Fruit fly (Drosophila melanogaster): ENCODE data around the gene hdm.

hdm gene

DNA sequence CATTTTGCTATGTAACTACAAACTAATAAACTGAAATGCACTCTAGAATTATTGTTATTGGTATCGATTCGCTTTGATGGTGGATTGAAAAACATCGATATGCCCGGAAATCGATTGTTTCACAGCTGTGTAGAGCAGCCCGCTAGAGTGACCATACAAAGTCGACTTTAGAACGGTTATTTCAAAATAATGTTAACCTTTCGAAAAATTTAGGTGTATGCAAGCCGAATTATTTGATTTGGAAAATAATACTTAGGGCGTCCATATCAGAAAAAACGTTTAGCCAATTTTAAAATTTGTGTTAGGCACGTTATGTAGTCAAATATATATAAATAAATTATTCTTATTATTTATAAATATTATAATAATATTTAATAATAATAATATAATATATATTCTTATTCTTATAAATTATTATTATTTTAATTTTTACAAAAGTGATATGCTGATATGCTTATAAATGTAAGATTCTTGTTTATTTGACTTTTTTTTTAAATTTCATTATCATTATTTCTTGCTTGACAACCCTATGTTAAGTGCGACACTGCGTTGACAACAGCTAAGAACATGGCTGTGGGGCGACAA, 48.4 kb upstream of the hdm start, which contains the start of gene sws (continued):
- TF ChIP-seq sna (GFP tag; IDR thresholded peaks at IDR 0.05; ENCODE audit: partially characterized antibody), result peak; percentile 45
- TF ChIP-seq CG9817 (tag; optimal IDR thresholded peaks at IDR 0.05), result peak; percentile 33
- peak; percentile 19 for TF ChIP-seq NfI (GFP tag; optimal IDR thresholded peaks at IDR 0.05)
- no peak for TF ChIP-seq CG6175 (GFP tag; IDR thresholded peaks at IDR 0.05)
- TF ChIP-seq cwo (GFP tag; optimal IDR thresholded peaks at IDR 0.05), result peak; percentile 2
- no peak for TF ChIP-seq CG34376 (GFP tag; optimal IDR thresholded peaks at IDR 0.05)
- TF ChIP-seq Oaz (GFP tag; IDR thresholded peaks at IDR 0.05), result no peak
- peak; percentile 52; the same call in 2 of the 3 replicates for TF ChIP-seq vnd (GFP tag; IDR thresholded peaks at IDR 0.05; ENCODE audit: partially characterized antibody)
- peak; percentile 28 for TF ChIP-seq Chrac-16 (GFP tag; optimal IDR thresholded peaks at IDR 0.05)
- TF ChIP-seq CG31224 (GFP tag; IDR thresholded peaks at IDR 0.05), result no peak
- TF ChIP-seq CG16815 (GFP tag; optimal IDR thresholded peaks at IDR 0.05), result peak; percentile 6
- TF ChIP-seq CG16863 (GFP tag; optimal IDR thresholded peaks at IDR 0.05), result no peak
- no peak for TF ChIP-seq CG9609 (GFP tag; optimal IDR thresholded peaks at IDR 0.05)
- TF ChIP-seq CG6854 (GFP tag; optimal IDR thresholded peaks at IDR 0.05), result no peak
- no peak for TF ChIP-seq ken (GFP tag; IDR thresholded peaks at IDR 0.05)
- no peak for TF ChIP-seq gsb-n (tag; optimal IDR thresholded peaks at IDR 0.05)
- peak; percentile 19 for TF ChIP-seq Fer2 (tag; optimal IDR thresholded peaks at IDR 0.05)
- TF ChIP-seq ash1 (GFP tag; optimal IDR thresholded peaks at IDR 0.05), result no peak
- no peak for TF ChIP-seq CG14050 (GFP tag; IDR thresholded peaks at IDR 0.05)
- no peak for TF ChIP-seq dimm (GFP tag; IDR thresholded peaks at IDR 0.05)
- TF ChIP-seq bbx (GFP tag; IDR thresholded peaks at IDR 0.05; ENCODE audit: partially characterized antibody), result peak; percentile 70
- TF ChIP-seq Tbp (GFP tag; optimal IDR thresholded peaks at IDR 0.05), result no peak
- TF ChIP-seq CG8478 (optimal IDR thresholded peaks at IDR 0.05), result no peak
- TF ChIP-seq CG42726 (GFP tag; IDR thresholded peaks at IDR 0.05; ENCODE audit: partially characterized antibody), result no peak
- TF ChIP-seq scrt (GFP tag; optimal IDR thresholded peaks at IDR 0.05), result no peak
- no peak for TF ChIP-seq CG17912 (GFP tag; optimal IDR thresholded peaks at IDR 0.05)
- no peak for TF ChIP-seq Hmx (GFP tag; optimal IDR thresholded peaks at IDR 0.05)
- no peak for TF ChIP-seq dan (GFP tag; IDR thresholded peaks at IDR 0.05)
- TF ChIP-seq odd (GFP tag; optimal IDR thresholded peaks at IDR 0.05), result no peak
- TF ChIP-seq gro (GFP tag; optimal IDR thresholded peaks at IDR 0.05), result no peak
- peak; percentile 19 for TF ChIP-seq tin (GFP tag; optimal IDR thresholded peaks at IDR 0.05)
- TF ChIP-seq CG13624 (GFP tag; optimal IDR thresholded peaks at IDR 0.05), result no peak
- peak; percentile 62 for TF ChIP-seq Ets65A (GFP tag)
- TF ChIP-seq usp (GFP tag; optimal IDR thresholded peaks at IDR 0.05), result no peak
- TF ChIP-seq Doc3 (GFP tag; IDR thresholded peaks at IDR 0.05; ENCODE audit: partially characterized antibody), result peak; percentile 71
- TF ChIP-seq chif (GFP tag; optimal IDR thresholded peaks at IDR 0.05), result no peak
- TF ChIP-seq Sin3A (optimal IDR thresholded peaks at IDR 0.05), result no peak
- no peak for TF ChIP-seq chn (GFP tag; optimal IDR thresholded peaks at IDR 0.05)
- no peak for TF ChIP-seq sr (GFP tag; IDR thresholded peaks at IDR 0.05)
- peak; percentile 61 for TF ChIP-seq CG31441 (GFP tag; IDR thresholded peaks at IDR 0.05)
- TF ChIP-seq ara (GFP tag; IDR thresholded peaks at IDR 0.05), result no peak
- no peak for TF ChIP-seq CG31388 (GFP tag; optimal IDR thresholded peaks at IDR 0.05)
- no peak for TF ChIP-seq Asciz (GFP tag; optimal IDR thresholded peaks at IDR 0.05)
- TF ChIP-seq CkIIα-i1 (GFP tag; IDR thresholded peaks at IDR 0.05), result no peak
- TF ChIP-seq CG33213 (GFP tag; optimal IDR thresholded peaks at IDR 0.05), result no peak
- TF ChIP-seq Adf1 (GFP tag; IDR thresholded peaks at IDR 0.05), result no peak
- TF ChIP-seq CG17359 (tag; optimal IDR thresholded peaks at IDR 0.05), result peak; percentile 41
- no peak for TF ChIP-seq CG1832 (GFP tag; optimal IDR thresholded peaks at IDR 0.05)
- TF ChIP-seq CG34224 (GFP tag; IDR thresholded peaks at IDR 0.05; ENCODE audit: partially characterized antibody), result peak; percentile 71; the same call in 2 of the 3 replicates
- no peak for TF ChIP-seq CG12236 (GFP tag; optimal IDR thresholded peaks at IDR 0.05)
- TF ChIP-seq CG7271 (tag; optimal IDR thresholded peaks at IDR 0.05), result no peak
- TF ChIP-seq vfl (GFP tag; optimal IDR thresholded peaks at IDR 0.05), result no peak
